Worm (Caenorhabditis elegans) whole organism, young adult: ENCODE measurements around the gene tcc-1.

ENCODE experiments used
- ceh-58 ChIP-seq: fragments of 200-800 bp; sonication (Bioruptor generic); IDR thresholded peaks from 2 replicates; pipeline ENCODE4 v1.3.6; 2022; ENCODE audit warnings: missing genetic modification characterization, missing compliant biosample characterization
- ets-4 ChIP-seq: fragments of 200-800 bp; sonication (Bioruptor generic); optimal IDR thresholded peaks from 2 replicates; lab custom pipeline; 2018; ENCODE audit warnings: mild to moderate bottlenecking, missing genetic modification characterization, missing compliant biosample characterization
- fkh-3 ChIP-seq: sonication (generic microtip); optimal IDR thresholded peaks from 2 replicates; lab custom pipeline; 2016; ENCODE audit warnings: mild to moderate bottlenecking, missing genetic modification characterization, missing compliant biosample characterization
- pha-4 ChIP-seq: fragments of 150-350 bp; sonication (generic microtip); optimal IDR thresholded peaks from 2 replicates; lab custom pipeline; 2014; ENCODE audit warnings: missing biosample characterization, missing genetic modification reagents, missing genetic modification characterization
- snpc-1.1 ChIP-seq: sonication (generic microtip); optimal IDR thresholded peaks from 2 replicates; lab custom pipeline; 2017; ENCODE audit warnings: missing genetic modification characterization, mild to moderate bottlenecking, missing compliant biosample characterization, antibody characterized with exemption, moderate library complexity, missing genotype, missing genetic modification reagents; ENCODE audit not compliant: insufficient read depth
- snpc-4 ChIP-seq, 5 experiments: fragments of 150-350 bp in 1 of 5; sonication (generic microtip) in 4 of 5; optimal IDR thresholded peaks; 2 replicates each; lab custom pipeline; 2014 to 2018; ENCODE audit warnings: missing genetic modification characterization in 5 of 5, missing biosample characterization in 3 of 5, antibody characterized with exemption in 2 of 5, mild to moderate bottlenecking in 2 of 5, missing compliant biosample characterization in 2 of 5, missing genotype in 2 of 5, moderate library complexity in 2 of 5, missing genetic modification reagents in 1 of 5
- unc-62 ChIP-seq: fragments of 150-350 bp; optimal IDR thresholded peaks from 2 replicates; lab custom pipeline; 2014; ENCODE audit warnings: missing biosample characterization, missing genetic modification reagents, missing genetic modification characterization
- zfh-2 ChIP-seq: fragments of 200-800 bp; sonication (Bioruptor generic); conservative IDR thresholded peaks from 2 replicates; pipeline ENCODE4 v1.3.6; 2022; ENCODE audit warnings: missing genetic modification reagents, missing genetic modification characterization, missing compliant biosample characterization

DNA sequence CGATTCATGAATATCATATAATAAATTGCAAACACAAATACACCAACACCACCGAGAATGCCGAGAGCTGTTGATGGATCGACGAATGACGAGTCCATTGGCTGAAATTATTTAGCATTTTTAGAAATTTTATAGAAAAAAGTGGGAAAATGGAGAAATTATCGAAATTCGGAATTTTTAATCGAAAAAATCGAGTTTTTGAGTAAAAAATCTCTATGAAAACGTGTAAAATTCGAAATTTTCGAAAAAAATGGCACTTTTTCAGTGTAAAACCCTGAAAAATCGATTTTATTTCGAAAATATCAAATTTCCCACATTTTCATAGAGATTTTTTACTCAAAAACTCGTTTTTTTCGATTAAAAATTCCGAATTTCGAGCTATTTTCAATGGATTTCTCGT is at the start of gene tcc-1:
- TF ChIP-seq ets-4 (GFP tag; lab: Kevin White, UChicago) (no peak), snpc-4 (GFP tag; optimal IDR thresholded peaks at IDR 0.05; lab: Kevin White, UChicago) (no peak), snpc-4 (tag; optimal IDR thresholded peaks at IDR 0.05; lab: Kevin White, UChicago) (no peak), ceh-58 (GFP tag; lab: Robert Waterston, UW) (no peak), unc-62 (GFP tag; lab: Kevin White, UChicago) (no peak), pha-4 (tag; lab: Kevin White, UChicago) (no peak), zfh-2 (GFP tag; lab: Robert Waterston, UW) (no peak), fkh-3 (tag; lab: Kevin White, UChicago) (no peak), snpc-1.1 (no peak)
